Worm (Caenorhabditis elegans): ENCODE data around the gene B0353.1.

ce11 chrIII:609549-609948 lies 53.8 kb downstream of the B0353.1 start, which contains the start of gene best-17:
- TF ChIP-seq fkh-10 (GFP tag; optimal IDR thresholded peaks at IDR 0.05): no peak
- no peak for TF ChIP-seq pha-4 (GFP tag; IDR thresholded peaks at IDR 0.05)
- TF ChIP-seq pha-4 (tag; optimal IDR thresholded peaks at IDR 0.05): no peak
- no peak for TF ChIP-seq unc-62 (GFP tag; optimal IDR thresholded peaks at IDR 0.05 in 1 of 2)
- TF ChIP-seq unc-62 (tag; optimal IDR thresholded peaks at IDR 0.05): no peak
- TF ChIP-seq dmd-6 (GFP tag; IDR thresholded peaks at IDR 0.05): no peak
- no peak for TF ChIP-seq R02D3.7 (tag; optimal IDR thresholded peaks at IDR 0.05)
- no peak for TF ChIP-seq skn-1 (tag; optimal IDR thresholded peaks at IDR 0.05)
- no peak for TF ChIP-seq nhr-10 (tag; optimal IDR thresholded peaks at IDR 0.05)
- TF ChIP-seq F26F4.8 (GFP tag; conservative IDR thresholded peaks at IDR 0.05): no peak
- TF ChIP-seq zag-1 (tag; optimal IDR thresholded peaks at IDR 0.05): no peak
- no peak for TF ChIP-seq Y5F2A.4 (GFP tag; optimal IDR thresholded peaks at IDR 0.05)
- no peak for TF ChIP-seq ztf-11 (tag; optimal IDR thresholded peaks at IDR 0.05)
- TF ChIP-seq arid-1 (GFP tag; conservative IDR thresholded peaks at IDR 0.05): no peak
- no peak for TF ChIP-seq nhr-11 (tag; optimal IDR thresholded peaks at IDR 0.05)
- no peak for TF ChIP-seq ztf-7 (tag; optimal IDR thresholded peaks at IDR 0.05)
